Fruit fly (Drosophila melanogaster) whole organism, pupa: ENCODE data around the gene CG10584.

Experiments used
- CG12605 ChIP-seq: fragments of 200-800 bp; sonication (Bioruptor generic); IDR thresholded peaks from 2 replicates; pipeline ENCODE4 v1.3.6; 2022; ENCODE audit warnings: missing biosample characterization, missing genetic modification characterization
- CG13204 ChIP-seq: fragments of 200-800 bp; sonication (Bioruptor generic); optimal IDR thresholded peaks from 2 replicates; lab custom pipeline; 2018; ENCODE audit warnings: missing biosample characterization, mild to moderate bottlenecking, missing genetic modification characterization, moderate library complexity
- CG15710 ChIP-seq: fragments of 200-800 bp; sonication (Bioruptor generic); optimal IDR thresholded peaks from 2 replicates; lab custom pipeline; 2018; ENCODE audit warnings: missing biosample characterization, mild to moderate bottlenecking, missing genetic modification characterization, moderate library complexity
- CG32121 ChIP-seq: fragments of 200-800 bp; sonication (Bioruptor generic); IDR thresholded peaks from 2 replicates; pipeline ENCODE4 v1.3.6; 2022; ENCODE audit warnings: missing biosample characterization, missing genetic modification characterization
- CG34367 ChIP-seq: fragments of 200-800 bp; sonication (Bioruptor generic); optimal IDR thresholded peaks from 2 replicates; lab custom pipeline; 2018; ENCODE audit warnings: missing biosample characterization, mild to moderate bottlenecking, missing genetic modification characterization
- CG4496 ChIP-seq: fragments of 200-800 bp; sonication (Bioruptor generic); IDR thresholded peaks from 3 replicates; pipeline ENCODE4 v1.3.6; 2022; ENCODE audit warnings: missing biosample characterization, missing genetic modification characterization
- CG8159 ChIP-seq: fragments of 200-800 bp; sonication (Bioruptor generic); optimal IDR thresholded peaks from 3 replicates; lab custom pipeline; 2018; ENCODE audit warnings: missing biosample characterization, mild to moderate bottlenecking, missing genetic modification characterization, moderate library complexity
- Pif1B ChIP-seq: fragments of 200-800 bp; sonication (Bioruptor generic); optimal IDR thresholded peaks from 3 replicates; lab custom pipeline; 2016; ENCODE audit warnings: missing biosample characterization, missing genetic modification characterization
- Snoo ChIP-seq: fragments of 200-800 bp; sonication (Bioruptor generic); optimal IDR thresholded peaks from 3 replicates; lab custom pipeline; 2017; ENCODE audit warnings: missing biosample characterization, mild to moderate bottlenecking, missing genetic modification characterization, inconsistent platforms
- fd96Ca ChIP-seq: fragments of 200-800 bp; sonication (Bioruptor generic); IDR thresholded peaks from 3 replicates; pipeline ENCODE4 v1.3.6; 2022; ENCODE audit warnings: missing biosample characterization, missing genetic modification characterization
- rn ChIP-seq: fragments of 200-800 bp; sonication (Bioruptor generic); IDR thresholded peaks from 2 replicates; pipeline ENCODE4 v1.3.6; 2022; ENCODE audit warnings: missing biosample characterization, missing genetic modification characterization

DNA sequence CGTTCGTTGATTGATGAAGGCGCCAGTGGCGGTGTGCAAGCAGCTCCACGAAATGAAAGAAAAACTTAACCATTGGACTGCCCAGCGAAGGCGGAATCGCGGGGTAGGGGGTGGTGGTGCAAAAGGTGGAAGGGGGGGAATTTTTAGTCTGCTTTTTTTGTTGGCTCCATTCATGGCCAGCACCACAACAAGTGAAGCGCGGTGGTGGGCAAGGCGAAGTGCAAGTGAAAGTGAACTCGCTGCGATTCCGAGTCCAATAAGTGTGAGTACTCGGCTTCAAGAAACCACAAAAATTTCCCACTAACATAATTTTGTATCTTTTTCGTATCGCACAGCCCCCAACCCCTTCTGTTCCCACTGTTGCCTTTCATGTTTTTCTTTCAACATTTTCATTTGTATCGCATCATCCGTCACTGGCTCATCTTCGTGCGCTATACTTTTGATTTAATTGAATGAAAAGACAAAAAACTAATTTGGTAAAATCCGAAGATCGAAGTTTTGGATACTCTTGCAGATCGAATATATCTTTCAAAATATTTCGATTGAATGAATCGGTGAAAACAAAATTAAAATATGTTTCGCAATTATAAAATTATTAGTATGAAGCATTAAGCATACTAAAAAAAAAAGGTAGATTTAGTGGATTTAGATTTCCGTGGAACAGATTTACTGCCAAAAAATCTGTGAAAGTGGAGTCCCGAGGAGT is 23.2 kb upstream of the CG10584 start:
- TF ChIP-seq fd96Ca, result no peak
- no peak for TF ChIP-seq CG4496
- TF ChIP-seq CG15710 (tag; lab: Kevin White, UChicago), result no peak
- TF ChIP-seq CG13204 (GFP tag; lab: Kevin White, UChicago), result peak; percentile 3
- TF ChIP-seq CG12605 (GFP tag; lab: Robert Waterston, UW), result no peak
- no peak for TF ChIP-seq CG32121 (GFP tag; lab: Robert Waterston, UW)
- no peak for TF ChIP-seq CG8159 (tag; lab: Kevin White, UChicago)
- TF ChIP-seq Pif1B (GFP tag; lab: Kevin White, UChicago), result no peak
- TF ChIP-seq Snoo, result no peak
- 0 out of 2 replicates have a peak, but pooled peaks have one; percentile 31 for TF ChIP-seq rn (GFP tag; lab: Robert Waterston, UW)
- TF ChIP-seq CG34367 (tag; lab: Kevin White, UChicago), result no peak
